Fruit fly (Drosophila melanogaster): ENCODE results near the gene Rpn7.

Rpn7 gene

dm6 chr3R:22411879-22412587 lies 49.8 kb downstream of the Rpn7 start:
- TF ChIP-seq cic (GFP tag; optimal IDR thresholded peaks at IDR 0.05), result peak; percentile 55
- peak; percentile 7 for TF ChIP-seq CG12768 (GFP tag; optimal IDR thresholded peaks at IDR 0.05)
- peak; percentile 14 for TF ChIP-seq kay (GFP tag; ENCODE audit: borderline replicate concordance)
- peak; percentile 12 for TF ChIP-seq Hr96 (GFP tag; optimal IDR thresholded peaks at IDR 0.05)
- TF ChIP-seq Mnt (GFP tag; optimal IDR thresholded peaks at IDR 0.05), result peak; percentile 20
- TF ChIP-seq CG14711 (tag; optimal IDR thresholded peaks at IDR 0.05), result no peak
- no peak for TF ChIP-seq bab1 (GFP tag; optimal IDR thresholded peaks at IDR 0.05)

All from whole organism, adult.